Worm (Caenorhabditis elegans): ENCODE data around the gene C31E10.6.
A peak's percentile ranks its signal among the peaks of the same experiment; 100 is the strongest.

DNA sequence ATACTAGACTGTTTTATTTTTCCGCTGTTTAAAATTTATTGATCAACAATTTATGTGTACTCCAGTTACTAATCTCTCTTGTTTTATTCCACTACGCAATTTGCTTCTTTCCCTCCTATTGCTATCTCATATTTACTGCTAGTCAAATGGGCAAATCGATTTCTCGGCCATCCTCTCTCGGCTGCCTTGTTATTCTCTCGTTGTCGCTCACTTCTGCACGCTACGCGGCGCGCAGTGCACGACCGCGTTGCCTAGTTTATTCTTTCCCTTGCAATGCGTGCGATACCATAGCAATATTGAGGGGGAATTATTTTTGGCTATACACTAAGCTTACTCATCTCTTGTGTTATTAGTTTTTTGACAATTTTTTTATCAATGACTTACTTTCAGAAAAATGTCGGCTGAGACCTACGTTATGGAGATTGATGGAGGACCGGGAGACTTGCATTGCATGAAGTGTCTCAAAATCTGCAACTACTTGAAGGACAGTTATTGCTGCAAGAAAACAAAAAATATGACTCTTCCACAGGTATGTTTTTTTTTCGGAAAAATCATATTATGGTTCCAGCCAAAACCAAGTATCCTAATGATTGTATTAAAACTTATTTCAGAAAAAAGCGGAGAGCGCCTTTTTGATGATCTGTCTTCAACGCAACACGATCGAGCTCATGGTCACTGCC, 18.6 kb upstream of the C31E10.6 start, which contains the start of gene F48F7.6:
- peak; percentile 69 for TF ChIP-seq nfya-1 (tag; optimal IDR thresholded peaks at IDR 0.05; ENCODE audit: insufficient read depth)
- TF ChIP-seq unc-62 (GFP tag; optimal IDR thresholded peaks at IDR 0.05), result no peak
- no peak for TF ChIP-seq ZK546.5 (tag; optimal IDR thresholded peaks at IDR 0.05)
- TF ChIP-seq ama-1 (optimal IDR thresholded peaks at IDR 0.05), result no peak
- peak; percentile 51 for TF ChIP-seq lin-15B (tag; optimal IDR thresholded peaks at IDR 0.05)
- TF ChIP-seq elt-1 (tag; optimal IDR thresholded peaks at IDR 0.05), result no peak
- no peak for TF ChIP-seq egl-27 (tag; optimal IDR thresholded peaks at IDR 0.05)

Data from whole organism, L3 larva.